Worm (Caenorhabditis elegans) whole organism, young adult: ENCODE measurements around the gene swp-1.

Experiments used
- B0035.1 ChIP-seq: sonication (generic microtip); optimal IDR thresholded peaks from 2 replicates; lab custom pipeline; 2016; ENCODE audit warnings: missing genetic modification characterization, mild to moderate bottlenecking, missing compliant biosample characterization, missing genotype, missing genetic modification reagents
- C06A6.2 ChIP-seq: fragments of 200-800 bp; sonication (Bioruptor generic); conservative IDR thresholded peaks from 2 replicates; pipeline ENCODE4 v1.3.6; 2022; ENCODE audit warnings: missing genetic modification characterization, missing compliant biosample characterization
- C17E4.6 ChIP-seq: fragments of 200-800 bp; sonication (Bioruptor generic); IDR thresholded peaks from 2 replicates; pipeline ENCODE4 v1.3.6; 2022; ENCODE audit warnings: missing genetic modification reagents, missing genetic modification characterization, missing compliant biosample characterization
- D2030.7 ChIP-seq: fragments of 200-800 bp; sonication (Bioruptor generic); IDR thresholded peaks from 2 replicates; pipeline ENCODE4 v1.3.6; 2022; ENCODE audit warnings: missing genetic modification reagents, missing genetic modification characterization, missing compliant biosample characterization
- F10E7.11 ChIP-seq: sonication (generic microtip); optimal IDR thresholded peaks from 2 replicates; lab custom pipeline; 2017; ENCODE audit warnings: mild to moderate bottlenecking, missing genetic modification characterization, moderate library complexity, missing compliant biosample characterization
- F23B12.7 ChIP-seq: sonication (generic microtip); optimal IDR thresholded peaks from 2 replicates; lab custom pipeline; 2017; ENCODE audit warnings: missing genetic modification characterization, mild to moderate bottlenecking, missing compliant biosample characterization, antibody characterized with exemption, moderate library complexity; ENCODE audit not compliant: insufficient read depth
- F37B4.10 ChIP-seq: fragments of 200-800 bp; sonication (Bioruptor generic); IDR thresholded peaks from 2 replicates; pipeline ENCODE4 v1.3.6; 2022; ENCODE audit warnings: missing genetic modification characterization, missing compliant biosample characterization
- F39B2.1 ChIP-seq: fragments of 200-800 bp; sonication (Bioruptor generic); IDR thresholded peaks from 2 replicates; pipeline ENCODE4 v1.3.6; 2022; ENCODE audit warnings: missing genetic modification reagents, missing genetic modification characterization, missing compliant biosample characterization
- F49E8.2 ChIP-seq: sonication (generic microtip); optimal IDR thresholded peaks from 3 replicates; lab custom pipeline; 2017; ENCODE audit warnings: missing genetic modification characterization, mild to moderate bottlenecking, missing compliant biosample characterization, antibody characterized with exemption, moderate library complexity; ENCODE audit not compliant: insufficient read depth
- F57A8.1 ChIP-seq: fragments of 200-800 bp; sonication (Bioruptor generic); optimal IDR thresholded peaks from 2 replicates; lab custom pipeline; 2018; ENCODE audit warnings: mild to moderate bottlenecking, missing genetic modification characterization, moderate library complexity, missing compliant biosample characterization
- F57C9.4 ChIP-seq: sonication (generic microtip); optimal IDR thresholded peaks from 2 replicates; lab custom pipeline; 2017; ENCODE audit warnings: mild to moderate bottlenecking, missing genetic modification characterization, missing compliant biosample characterization
- Y53G8AR.9 ChIP-seq: fragments of 200-800 bp; sonication (Bioruptor generic); conservative IDR thresholded peaks from 2 replicates; pipeline ENCODE4 v1.3.6; 2022; ENCODE audit warnings: missing genetic modification reagents, missing genetic modification characterization, missing compliant biosample characterization
- Y67H2A.10 ChIP-seq: fragments of 200-800 bp; sonication (Bioruptor generic); conservative IDR thresholded peaks from 2 replicates; pipeline ENCODE4 v1.3.6; 2022; ENCODE audit warnings: missing genetic modification reagents, missing genetic modification characterization, missing compliant biosample characterization
- Y95B8A.8 ChIP-seq: fragments of 200-800 bp; sonication (Bioruptor generic); IDR thresholded peaks from 2 replicates; pipeline ENCODE4 v1.3.6; 2022; ENCODE audit warnings: missing genetic modification reagents, missing genetic modification characterization, missing compliant biosample characterization
- akir-1 ChIP-seq: fragments of 200-800 bp; sonication (Bioruptor generic); optimal IDR thresholded peaks from 2 replicates; lab custom pipeline; 2018; ENCODE audit warnings: mild to moderate bottlenecking, missing genetic modification characterization, moderate library complexity, missing compliant biosample characterization
- aptf-3 ChIP-seq: fragments of 200-800 bp; sonication (Bioruptor generic); IDR thresholded peaks from 2 replicates; pipeline ENCODE4 v1.3.6; 2022; ENCODE audit warnings: missing genetic modification characterization, missing compliant biosample characterization
- attf-5 ChIP-seq: fragments of 200-800 bp; sonication (Bioruptor generic); optimal IDR thresholded peaks from 2 replicates; lab custom pipeline; 2018; ENCODE audit warnings: mild to moderate bottlenecking, missing genetic modification characterization, missing compliant biosample characterization
- bed-1 ChIP-seq: fragments of 200-800 bp; sonication (Bioruptor generic); IDR thresholded peaks from 2 replicates; pipeline ENCODE4 v1.3.6; 2022; ENCODE audit warnings: missing genetic modification reagents, missing genetic modification characterization, missing compliant biosample characterization
- ceh-100 ChIP-seq: fragments of 200-800 bp; sonication (Bioruptor generic); IDR thresholded peaks from 2 replicates; pipeline ENCODE4 v1.3.6; 2022; ENCODE audit warnings: missing genetic modification reagents, missing genetic modification characterization, missing compliant biosample characterization
- ceh-40 ChIP-seq: fragments of 200-800 bp; sonication (Bioruptor generic); IDR thresholded peaks from 2 replicates; pipeline ENCODE4 v1.3.6; 2022; ENCODE audit warnings: missing genetic modification characterization, missing compliant biosample characterization
- ceh-91 ChIP-seq: fragments of 200-800 bp; sonication (Bioruptor generic); IDR thresholded peaks from 2 replicates; pipeline ENCODE4 v1.3.6; 2022; ENCODE audit warnings: missing genetic modification reagents, missing genetic modification characterization, missing compliant biosample characterization
- dpff-1 ChIP-seq: sonication (generic microtip); optimal IDR thresholded peaks from 2 replicates; lab custom pipeline; 2017; ENCODE audit warnings: mild to moderate bottlenecking, missing genetic modification characterization, missing compliant biosample characterization
- ets-4 ChIP-seq: fragments of 200-800 bp; sonication (Bioruptor generic); optimal IDR thresholded peaks from 2 replicates; lab custom pipeline; 2018; ENCODE audit warnings: mild to moderate bottlenecking, missing genetic modification characterization, missing compliant biosample characterization
- him-1 ChIP-seq: sonication (generic microtip); optimal IDR thresholded peaks from 2 replicates; lab custom pipeline; 2016; ENCODE audit warnings: missing genotype, missing genetic modification reagents, missing genetic modification characterization, missing compliant biosample characterization
- hlh-26 ChIP-seq: fragments of 200-800 bp; sonication (Bioruptor generic); conservative IDR thresholded peaks from 2 replicates; pipeline ENCODE4 v1.3.6; 2022; ENCODE audit warnings: missing genetic modification reagents, missing genetic modification characterization, missing compliant biosample characterization
- hmg-1.2 ChIP-seq: fragments of 200-800 bp; sonication (Bioruptor generic); IDR thresholded peaks from 2 replicates; pipeline ENCODE4 v1.3.6; 2022; ENCODE audit warnings: missing genetic modification reagents, missing genetic modification characterization, missing compliant biosample characterization
- hsf-1 ChIP-seq: fragments of 200-800 bp; sonication (Bioruptor generic); IDR thresholded peaks from 2 replicates; pipeline ENCODE4 v1.3.6; 2022; ENCODE audit warnings: missing genetic modification reagents, missing genetic modification characterization, missing compliant biosample characterization
- lin-35 ChIP-seq, 3 experiments: fragments of 150-350 bp in 2 of 3; sonication (generic microtip) in 1 of 3; optimal IDR thresholded peaks; 2 replicates each; lab custom pipeline; 2014 to 2018; ENCODE audit warnings: missing biosample characterization in 3 of 3, missing genetic modification characterization in 3 of 3, missing genetic modification reagents in 3 of 3
- lin-54 ChIP-seq: fragments of 200-800 bp; sonication (Bioruptor generic); optimal IDR thresholded peaks from 2 replicates; lab custom pipeline; 2018; ENCODE audit warnings: mild to moderate bottlenecking, missing genetic modification characterization, missing compliant biosample characterization
- madf-3 ChIP-seq: fragments of 200-800 bp; sonication (Bioruptor generic); IDR thresholded peaks from 2 replicates; pipeline ENCODE4 v1.3.6; 2022; ENCODE audit warnings: missing genetic modification reagents, missing genetic modification characterization, missing compliant biosample characterization
- mes-4 ChIP-seq: sonication (generic microtip); optimal IDR thresholded peaks from 2 replicates; lab custom pipeline; 2016; ENCODE audit warnings: missing genotype, missing genetic modification characterization, missing compliant biosample characterization
- nfya-1 ChIP-seq: sonication (generic microtip); optimal IDR thresholded peaks from 2 replicates; lab custom pipeline; 2017; ENCODE audit warnings: antibody characterized with exemption, missing compliant biosample characterization, missing genetic modification characterization, borderline replicate concordance; ENCODE audit not compliant: insufficient read depth
- nfyb-1 ChIP-seq: fragments of 200-800 bp; sonication (Bioruptor generic); IDR thresholded peaks from 2 replicates; pipeline ENCODE4 v1.3.6; 2022; ENCODE audit warnings: missing genetic modification reagents, missing genetic modification characterization, missing compliant biosample characterization
- nhr-179 ChIP-seq: sonication (generic microtip); optimal IDR thresholded peaks from 2 replicates; lab custom pipeline; 2016; ENCODE audit warnings: mild to moderate bottlenecking, missing genetic modification characterization, missing compliant biosample characterization
- rcor-1 ChIP-seq: fragments of 200-800 bp; sonication (Bioruptor generic); IDR thresholded peaks from 2 replicates; pipeline ENCODE4 v1.3.6; 2022; ENCODE audit warnings: missing genetic modification reagents, missing genetic modification characterization, missing compliant biosample characterization
- rpc-1 ChIP-seq, 2 experiments: fragments of 150-350 bp in 1 of 2; sonication (generic microtip) in 1 of 2; optimal IDR thresholded peaks; 2 replicates each; lab custom pipeline; 2014 to 2018; ENCODE audit warnings: missing biosample characterization in 1 of 2, missing genetic modification characterization in 1 of 2, missing genetic modification reagents in 1 of 2, missing genotype in 1 of 2
- sdz-38 ChIP-seq: sonication (generic microtip); optimal IDR thresholded peaks from 2 replicates; lab custom pipeline; 2016; ENCODE audit warnings: missing genotype, missing genetic modification characterization, missing compliant biosample characterization
- snpc-1.3 ChIP-seq: sonication (generic microtip); optimal IDR thresholded peaks from 2 replicates; lab custom pipeline; 2017; ENCODE audit warnings: missing genetic modification characterization, mild to moderate bottlenecking, missing compliant biosample characterization, antibody characterized with exemption, moderate library complexity, missing genotype, missing genetic modification reagents; ENCODE audit not compliant: insufficient read depth
- snpc-3.4 ChIP-seq: sonication (generic microtip); optimal IDR thresholded peaks from 2 replicates; lab custom pipeline; 2017; ENCODE audit warnings: missing genetic modification characterization, mild to moderate bottlenecking, missing compliant biosample characterization, antibody characterized with exemption, moderate library complexity, missing genotype, missing genetic modification reagents
- tbp1 ChIP-seq: fragments of 200-800 bp; sonication (Bioruptor generic); optimal IDR thresholded peaks from 2 replicates; lab custom pipeline; 2018; ENCODE audit warnings: mild to moderate bottlenecking, missing genetic modification characterization, missing compliant biosample characterization
- tbx-9 ChIP-seq: sonication (generic microtip); optimal IDR thresholded peaks from 2 replicates; lab custom pipeline; 2016; ENCODE audit warnings: borderline replicate concordance, missing genetic modification characterization, inconsistent platforms, missing compliant biosample characterization
- unc-62 ChIP-seq: fragments of 150-350 bp; optimal IDR thresholded peaks from 2 replicates; lab custom pipeline; 2014; ENCODE audit warnings: missing biosample characterization, missing genetic modification reagents, missing genetic modification characterization
- xnd-1 ChIP-seq: sonication (generic microtip); optimal IDR thresholded peaks from 2 replicates; lab custom pipeline; 2016; ENCODE audit warnings: missing genotype, missing genetic modification reagents, missing genetic modification characterization, missing compliant biosample characterization
- zim-3 ChIP-seq: sonication (generic microtip); optimal IDR thresholded peaks from 2 replicates; lab custom pipeline; 2017; ENCODE audit warnings: mild to moderate bottlenecking, missing genetic modification characterization, moderate library complexity, missing compliant biosample characterization
- ztf-18 ChIP-seq: sonication (generic microtip); optimal IDR thresholded peaks from 2 replicates; lab custom pipeline; 2016; ENCODE audit warnings: missing genotype, mild to moderate bottlenecking, missing genetic modification characterization, missing compliant biosample characterization
- ztf-22 ChIP-seq: fragments of 200-800 bp; sonication (Bioruptor generic); optimal IDR thresholded peaks from 2 replicates; lab custom pipeline; 2018; ENCODE audit warnings: mild to moderate bottlenecking, missing genetic modification characterization, moderate library complexity, missing compliant biosample characterization
- ztf-26 ChIP-seq: sonication (generic microtip); optimal IDR thresholded peaks from 2 replicates; lab custom pipeline; 2017; ENCODE audit warnings: missing genetic modification characterization, missing compliant biosample characterization
- ztf-6 ChIP-seq: fragments of 200-800 bp; sonication (Bioruptor generic); IDR thresholded peaks from 2 replicates; pipeline ENCODE4 v1.3.6; 2022; ENCODE audit warnings: missing genetic modification reagents, missing genetic modification characterization, missing compliant biosample characterization

Gene swp-1

DNA sequence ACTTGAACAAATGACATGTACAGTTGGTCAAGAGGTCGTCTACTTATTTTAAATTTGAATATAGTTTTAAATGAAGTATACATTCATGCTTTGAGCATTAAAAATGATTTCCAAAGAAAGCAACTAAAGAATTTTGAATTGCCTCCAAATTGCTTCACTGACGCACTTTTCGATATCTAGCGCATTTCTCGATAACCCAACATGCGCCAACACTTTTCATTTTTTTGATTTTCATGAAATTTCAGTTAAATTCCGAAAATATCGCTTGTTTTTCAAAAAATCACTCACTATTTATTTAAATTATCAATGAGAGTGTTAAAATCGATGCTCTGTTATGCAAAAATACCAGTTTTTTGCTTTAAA lies 14.5 kb upstream of the swp-1 start:
- TF ChIP-seq rcor-1 (peak; percentile 42; the same call in 1 of the 2 replicates), nhr-179 (tag; lab: Kevin White, UChicago) (no peak), xnd-1 (tag; lab: Kevin White, UChicago) (peak; percentile 76), ztf-6 (GFP tag; lab: Robert Waterston, UW) (no peak), rpc-1 (optimal IDR thresholded peaks at IDR 0.05; lab: Kevin White, UChicago) (no peak), rpc-1 (tag; optimal IDR thresholded peaks at IDR 0.05; lab: Kevin White, UChicago) (no peak), D2030.7 (GFP tag; lab: Robert Waterston, UW) (peak; percentile 49; the same call in 1 of the 2 replicates), madf-3 (GFP tag; lab: Robert Waterston, UW) (0 out of 2 replicates have a peak, but pooled peaks have one; percentile 17), F49E8.2 (peak; percentile 40), F39B2.1 (GFP tag; lab: Robert Waterston, UW) (no peak), akir-1 (GFP tag; lab: Kevin White, UChicago) (no peak), sdz-38 (no peak), bed-1 (GFP tag; lab: Robert Waterston, UW) (no peak), F23B12.7 (tag; lab: Kevin White, UChicago) (peak; percentile 22), F57C9.4 (tag; lab: Kevin White, UChicago) (no peak), mes-4 (tag; lab: Kevin White, UChicago) (no peak), aptf-3 (GFP tag; lab: Robert Waterston, UW) (no peak), ets-4 (no peak), lin-54 (peak; percentile 98), ztf-22 (no peak), hmg-1.2 (GFP tag; lab: Robert Waterston, UW) (no peak), F37B4.10 (GFP tag; lab: Robert Waterston, UW) (no peak), nfyb-1 (no peak), F10E7.11 (tag; lab: Kevin White, UChicago) (no peak), C17E4.6 (GFP tag; lab: Robert Waterston, UW) (no peak), unc-62 (GFP tag; lab: Kevin White, UChicago) (no peak), B0035.1 (tag; lab: Kevin White, UChicago) (no peak), lin-35 (GFP tag; optimal IDR thresholded peaks at IDR 0.05; lab: Kevin White, UChicago) (peak; percentile 48 to 75 (median 60)), nfya-1 (tag; lab: Kevin White, UChicago) (no peak), ceh-100 (no peak), C06A6.2 (GFP tag; lab: Robert Waterston, UW) (no peak), snpc-3.4 (tag; lab: Kevin White, UChicago) (no peak), F57A8.1 (GFP tag; lab: Kevin White, UChicago) (no peak), hlh-26 (GFP tag; lab: Robert Waterston, UW) (no peak), hsf-1 (peak; percentile 48; the same call in 1 of the 2 replicates), dpff-1 (tag; lab: Kevin White, UChicago) (no peak), ceh-40 (GFP tag; lab: Robert Waterston, UW) (no peak), attf-5 (GFP tag; lab: Kevin White, UChicago) (no peak), tbp1 (peak; percentile 29), Y67H2A.10 (no peak), snpc-1.3 (tag; lab: Kevin White, UChicago) (peak; percentile 40), ceh-91 (peak; percentile 39; the same call in 1 of the 2 replicates), tbx-9 (tag; lab: Kevin White, UChicago) (no peak), Y53G8AR.9 (GFP tag; lab: Robert Waterston, UW) (no peak), Y95B8A.8 (GFP tag; lab: Robert Waterston, UW) (no peak), ztf-18 (tag; lab: Kevin White, UChicago) (peak; percentile 94), zim-3 (tag; lab: Kevin White, UChicago) (no peak), ztf-26 (no peak), him-1 (peak; percentile 8)
